Worm (Caenorhabditis elegans) whole organism, early embryonic: ENCODE data around the gene ZK488.6.

ENCODE experiments used
- F13C5.2 ChIP-seq: sonication (generic microtip); optimal IDR thresholded peaks from 2 replicates; lab custom pipeline; 2017; ENCODE audit warnings: mild to moderate bottlenecking, missing genetic modification characterization, inconsistent platforms, missing compliant biosample characterization
- aly-1 ChIP-seq: sonication (generic microtip); optimal IDR thresholded peaks from 2 replicates; lab custom pipeline; 2016; ENCODE audit warnings: missing genetic modification characterization, missing compliant biosample characterization
- ama-1 ChIP-seq: fragments of 150-350 bp; optimal IDR thresholded peaks from 2 replicates; lab custom pipeline; 2014
- ceh-13 ChIP-seq: fragments of 200-800 bp; sonication (Bioruptor generic); optimal IDR thresholded peaks from 2 replicates; lab custom pipeline; 2018; ENCODE audit warnings: mild to moderate bottlenecking, missing genetic modification characterization, missing compliant biosample characterization
- ceh-36 ChIP-seq: sonication (generic microtip); optimal IDR thresholded peaks from 2 replicates; lab custom pipeline; 2016; ENCODE audit warnings: missing genetic modification characterization, inconsistent platforms, missing compliant biosample characterization
- flt-1 ChIP-seq: fragments of 200-800 bp; sonication (Bioruptor generic); IDR thresholded peaks from 2 replicates; pipeline ENCODE4 v1.3.6; 2022; ENCODE audit warnings: missing genetic modification characterization, missing compliant biosample characterization
- hmbx-1 ChIP-seq: sonication (generic microtip); optimal IDR thresholded peaks from 2 replicates; lab custom pipeline; 2016; ENCODE audit warnings: mild to moderate bottlenecking, missing genetic modification characterization, missing compliant biosample characterization
- hmg-4 ChIP-seq: fragments of 200-800 bp; sonication (Bioruptor generic); optimal IDR thresholded peaks from 2 replicates; lab custom pipeline; 2018; ENCODE audit warnings: mild to moderate bottlenecking, missing genetic modification characterization, missing compliant biosample characterization
- scrt-1 ChIP-seq: fragments of 200-800 bp; sonication (Bioruptor generic); IDR thresholded peaks from 2 replicates; pipeline ENCODE4 v1.3.6; 2022; ENCODE audit warnings: missing genetic modification characterization, missing compliant biosample characterization
- tbx-11 ChIP-seq: fragments of 200-800 bp; sonication (Bioruptor generic); IDR thresholded peaks from 2 replicates; pipeline ENCODE4 v1.3.6; 2022; ENCODE audit warnings: missing genetic modification characterization, missing compliant biosample characterization
- tbx-37 ChIP-seq: fragments of 200-800 bp; sonication (Bioruptor generic); conservative IDR thresholded peaks from 2 replicates; pipeline ENCODE4 v1.3.6; 2022; ENCODE audit warnings: missing genetic modification reagents, missing genetic modification characterization, missing compliant biosample characterization
- tra-4 ChIP-seq: sonication (generic microtip); optimal IDR thresholded peaks from 2 replicates; lab custom pipeline; 2017; ENCODE audit warnings: missing genetic modification characterization, missing compliant biosample characterization

- TF ChIP-seq ama-1 (lab: Kevin White, UChicago) = no peak
- no peak for TF ChIP-seq hmbx-1 (tag; lab: Kevin White, UChicago)
- no peak for TF ChIP-seq aly-1
- TF ChIP-seq ceh-13 (GFP tag; lab: Kevin White, UChicago) = no peak
- no peak for TF ChIP-seq flt-1 (GFP tag; lab: Robert Waterston, UW)
- TF ChIP-seq scrt-1 (GFP tag; lab: Robert Waterston, UW) = no peak
- TF ChIP-seq ceh-36 (tag; lab: Kevin White, UChicago) = no peak
- no peak for TF ChIP-seq tra-4
- no peak for TF ChIP-seq tbx-11 (GFP tag; lab: Robert Waterston, UW)
- TF ChIP-seq F13C5.2 (tag; lab: Kevin White, UChicago) = no peak
- TF ChIP-seq tbx-37 = no peak
- TF ChIP-seq hmg-4 (GFP tag; lab: Kevin White, UChicago) = no peak
Measured at ce11 chrV:568105-568504, 22.2 kb upstream of the ZK488.6 start, which contains the start of gene sri-72.
